Fruit fly (Drosophila melanogaster): Measurements from ENCODE around the gene CG8679.

Gene CG8679

DNA sequence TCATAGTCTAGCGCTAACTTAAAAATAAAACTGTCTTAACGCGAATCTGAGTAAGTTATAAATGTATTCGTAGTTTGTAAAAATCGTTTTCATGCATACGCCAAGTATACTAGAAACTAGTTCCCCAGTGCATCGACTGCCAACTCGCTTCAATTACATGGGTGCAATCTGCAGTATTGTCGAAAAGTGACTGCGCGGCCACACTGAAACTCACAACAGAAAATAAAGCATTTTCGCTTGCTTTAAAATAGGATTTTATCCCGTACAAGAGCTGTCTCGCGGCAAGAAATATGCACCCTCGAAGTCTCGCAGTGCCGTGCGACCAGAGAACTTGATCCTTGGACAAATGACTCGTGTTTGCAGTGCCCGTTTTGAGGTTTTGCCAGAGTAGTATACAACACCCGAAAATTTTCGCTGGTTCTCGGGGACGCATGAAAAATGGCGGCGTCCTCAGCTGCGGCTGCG lies 2.8 kb upstream of the CG8679 start, which contains the start of gene CG8677 (continued):
- TF ChIP-seq Dad (GFP tag; optimal IDR thresholded peaks at IDR 0.05), result no peak
- TF ChIP-seq CG13287 (GFP tag; IDR thresholded peaks at IDR 0.05; ENCODE audit: partially characterized antibody), result peak; percentile 30; the same call in 1 of the 2 replicates
- no peak for TF ChIP-seq shn (GFP tag; optimal IDR thresholded peaks at IDR 0.05)
- no peak for TF ChIP-seq Hey (tag; optimal IDR thresholded peaks at IDR 0.05)
- TF ChIP-seq CG8290 (GFP tag; optimal IDR thresholded peaks at IDR 0.05), result no peak
- TF ChIP-seq CG8290 (tag; optimal IDR thresholded peaks at IDR 0.05), result no peak
- TF ChIP-seq nau (GFP tag; optimal IDR thresholded peaks at IDR 0.05), result no peak
- TF ChIP-seq crol (GFP tag; IDR thresholded peaks at IDR 0.05), result no peak
- TF ChIP-seq CG13624 (GFP tag; optimal IDR thresholded peaks at IDR 0.05), result no peak
- TF ChIP-seq wor (GFP tag; IDR thresholded peaks at IDR 0.05), result no peak
- peak; percentile 29 for TF ChIP-seq Elba2 (GFP tag; optimal IDR thresholded peaks at IDR 0.05)
- TF ChIP-seq Jarid2 (GFP tag; optimal IDR thresholded peaks at IDR 0.05), result no peak
- peak; percentile 75 for TF ChIP-seq row (GFP tag; IDR thresholded peaks at IDR 0.05)
- no peak for TF ChIP-seq CG7556 (GFP tag; optimal IDR thresholded peaks at IDR 0.05)
- no peak for TF ChIP-seq CG31224 (GFP tag; IDR thresholded peaks at IDR 0.05)
- TF ChIP-seq Opbp (GFP tag; IDR thresholded peaks at IDR 0.05; ENCODE audit: partially characterized antibody), result 0 out of 3 replicates have a peak, but pooled peaks have one; percentile 40
- no peak for TF ChIP-seq disco-r (GFP tag; optimal IDR thresholded peaks at IDR 0.05)
- TF ChIP-seq CG11247 (GFP tag; IDR thresholded peaks at IDR 0.05), result no peak
- no peak for TF ChIP-seq CG18764 (GFP tag; optimal IDR thresholded peaks at IDR 0.05)
- no peak for TF ChIP-seq Meics (GFP tag; optimal IDR thresholded peaks at IDR 0.05)
- TF ChIP-seq sna (GFP tag; IDR thresholded peaks at IDR 0.05; ENCODE audit: partially characterized antibody), result no peak
- TF ChIP-seq CG3407 (GFP tag; optimal IDR thresholded peaks at IDR 0.05), result no peak
- no peak for TF ChIP-seq br (optimal IDR thresholded peaks at IDR 0.05)
- peak; percentile 85 for TF ChIP-seq pzg (GFP tag; optimal IDR thresholded peaks at IDR 0.05)
- TF ChIP-seq CG3847 (GFP tag; IDR thresholded peaks at IDR 0.05), result peak; percentile 56; the same call in 1 of the 2 replicates
- TF ChIP-seq sisA (GFP tag; IDR thresholded peaks at IDR 0.05), result no peak
- no peak for TF ChIP-seq lola (GFP tag; optimal IDR thresholded peaks at IDR 0.05)
- no peak for TF ChIP-seq sqz (GFP tag; optimal IDR thresholded peaks at IDR 0.05)
- TF ChIP-seq CG10209 (GFP tag; optimal IDR thresholded peaks at IDR 0.05), result no peak
- TF ChIP-seq Poxn (GFP tag; IDR thresholded peaks at IDR 0.05), result no peak
- TF ChIP-seq CG4617 (GFP tag; optimal IDR thresholded peaks at IDR 0.05; ENCODE audit: borderline replicate concordance), result peak; percentile 62
- TF ChIP-seq az2 (GFP tag; optimal IDR thresholded peaks at IDR 0.05), result no peak
- no peak for TF ChIP-seq Vsx1 (GFP tag; optimal IDR thresholded peaks at IDR 0.05)
- TF ChIP-seq CG7987 (GFP tag; optimal IDR thresholded peaks at IDR 0.05), result no peak
- peak; percentile 98 for TF ChIP-seq her (GFP tag; optimal IDR thresholded peaks at IDR 0.05)
- TF ChIP-seq CG30431 (GFP tag; optimal IDR thresholded peaks at IDR 0.05), result no peak
- no peak for TF ChIP-seq CG9215 (GFP tag; IDR thresholded peaks at IDR 0.05)
- peak; percentile 71 for TF ChIP-seq CG12659 (GFP tag; optimal IDR thresholded peaks at IDR 0.05)
- TF ChIP-seq CG2120 (GFP tag; optimal IDR thresholded peaks at IDR 0.05), result no peak
- no peak for TF ChIP-seq CG7357 (GFP tag; IDR thresholded peaks at IDR 0.05)
- no peak for TF ChIP-seq yki (optimal IDR thresholded peaks at IDR 0.05)
- TF ChIP-seq chn (GFP tag; optimal IDR thresholded peaks at IDR 0.05), result no peak
- no peak for TF ChIP-seq gt (GFP tag; IDR thresholded peaks at IDR 0.05)
- TF ChIP-seq Xbp1 (GFP tag; optimal IDR thresholded peaks at IDR 0.05), result no peak
- TF ChIP-seq ttk (GFP tag; IDR thresholded peaks at IDR 0.05), result no peak
- TF ChIP-seq lab (GFP tag; optimal IDR thresholded peaks at IDR 0.05), result no peak
- TF ChIP-seq hth (optimal IDR thresholded peaks at IDR 0.05), result no peak
- peak; percentile 16; the same call in 1 of the 2 replicates for TF ChIP-seq slbo (GFP tag; IDR thresholded peaks at IDR 0.05)
- no peak for TF ChIP-seq hbn (GFP tag; IDR thresholded peaks at IDR 0.05; ENCODE audit: partially characterized antibody)
- no peak for TF ChIP-seq NC2β (GFP tag; optimal IDR thresholded peaks at IDR 0.05)
- no peak for TF ChIP-seq dmrt99B (tag; optimal IDR thresholded peaks at IDR 0.05)
- no peak for TF ChIP-seq CG3065 (GFP tag; optimal IDR thresholded peaks at IDR 0.05)

Measured in whole organism, embryonic.